Worm (Caenorhabditis elegans): ENCODE measurements around the gene Y39B6A.3.

Y39B6A.3 gene

DNA sequence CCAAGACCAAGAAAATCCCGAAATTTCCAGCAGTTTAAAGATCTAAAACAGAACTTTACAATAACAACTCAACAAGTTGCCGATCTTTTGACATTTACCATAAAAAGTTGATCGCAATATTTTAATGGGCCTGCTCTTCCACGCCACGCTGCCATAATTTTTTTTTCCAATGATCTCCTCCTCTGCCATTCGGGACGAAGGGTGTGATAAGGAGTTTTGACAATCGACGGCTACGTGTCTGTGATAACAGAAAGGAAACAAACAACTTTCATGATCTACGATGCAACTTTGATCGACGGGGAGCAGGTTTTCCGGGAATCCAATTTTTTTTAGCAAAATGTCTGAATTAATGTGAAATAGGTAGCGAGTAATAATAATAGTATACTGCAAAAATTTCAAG, 17.1 kb upstream of the Y39B6A.3 start:
- no peak for TF ChIP-seq pha-4 (GFP tag; IDR thresholded peaks at IDR 0.05)
- TF ChIP-seq pha-4 (tag; optimal IDR thresholded peaks at IDR 0.05), result no peak
- TF ChIP-seq skn-1 (tag; optimal IDR thresholded peaks at IDR 0.05), result no peak
- no peak for TF ChIP-seq dpl-1 (GFP tag; optimal IDR thresholded peaks at IDR 0.05)
- peak; percentile 32 for TF ChIP-seq nhr-77 (tag; optimal IDR thresholded peaks at IDR 0.05)
- TF ChIP-seq ztf-11 (tag; optimal IDR thresholded peaks at IDR 0.05), result no peak
- TF ChIP-seq lin-39 (tag; optimal IDR thresholded peaks at IDR 0.05), result no peak
- no peak for TF ChIP-seq gei-8 (GFP tag; optimal IDR thresholded peaks at IDR 0.05)
- TF ChIP-seq ceh-20 (GFP tag; IDR thresholded peaks at IDR 0.05), result 0 out of 2 replicates have a peak, but pooled peaks have one; percentile 10
- TF ChIP-seq lim-7 (GFP tag; IDR thresholded peaks at IDR 0.05), result no peak
- no peak for TF ChIP-seq jun-1 (tag; optimal IDR thresholded peaks at IDR 0.05)
- no peak for TF ChIP-seq aha-1 (tag)
- TF ChIP-seq daf-16 (GFP tag; optimal IDR thresholded peaks at IDR 0.05), result no peak
- peak; percentile 75 for TF ChIP-seq daf-16 (tag; optimal IDR thresholded peaks at IDR 0.05)
- no peak for TF ChIP-seq nhr-48 (tag; optimal IDR thresholded peaks at IDR 0.05)
- no peak for TF ChIP-seq R02D3.7 (tag; optimal IDR thresholded peaks at IDR 0.05)
- TF ChIP-seq F10B5.3 (tag; optimal IDR thresholded peaks at IDR 0.05), result no peak
- no peak for TF ChIP-seq nhr-6 (tag; optimal IDR thresholded peaks at IDR 0.05)
- no peak for TF ChIP-seq daf-12 (tag; optimal IDR thresholded peaks at IDR 0.05)
- peak; percentile 29 for TF ChIP-seq lin-13 (GFP tag; optimal IDR thresholded peaks at IDR 0.05)
- TF ChIP-seq rbr-2 (tag; optimal IDR thresholded peaks at IDR 0.05), result no peak
- TF ChIP-seq mep-1 (tag; optimal IDR thresholded peaks at IDR 0.05), result no peak
- no peak for TF ChIP-seq ctbp-1 (GFP tag; IDR thresholded peaks at IDR 0.05)
- TF ChIP-seq F44E2.7 (GFP tag; IDR thresholded peaks at IDR 0.05), result no peak
- no peak for TF ChIP-seq saeg-2 (GFP tag; IDR thresholded peaks at IDR 0.05)
- no peak for TF ChIP-seq attf-4 (tag; optimal IDR thresholded peaks at IDR 0.05)
- TF ChIP-seq mes-2 (tag; optimal IDR thresholded peaks at IDR 0.05; ENCODE audit: poor library complexity, severe bottlenecking), result no peak
- peak in 1 of 2 experiments; percentile 13 for TF ChIP-seq mdl-1 (tag; optimal IDR thresholded peaks at IDR 0.05)
- TF ChIP-seq unc-130 (GFP tag; optimal IDR thresholded peaks at IDR 0.05), result no peak
- TF ChIP-seq cey-2 (tag; optimal IDR thresholded peaks at IDR 0.05; ENCODE audit: borderline replicate concordance, insufficient read depth), result no peak
- TF ChIP-seq sdz-12 (GFP tag; optimal IDR thresholded peaks at IDR 0.05), result no peak
- no peak for TF ChIP-seq F37D6.2 (tag; optimal IDR thresholded peaks at IDR 0.05)
- TF ChIP-seq dmd-6 (GFP tag; IDR thresholded peaks at IDR 0.05), result peak; percentile 86
- no peak for TF ChIP-seq F26F4.8 (GFP tag; conservative IDR thresholded peaks at IDR 0.05)
- TF ChIP-seq egl-27 (tag; optimal IDR thresholded peaks at IDR 0.05), result no peak
- TF ChIP-seq vab-7 (GFP tag; IDR thresholded peaks at IDR 0.05), result no peak
- no peak for TF ChIP-seq hif-1 (tag; optimal IDR thresholded peaks at IDR 0.05)
- no peak for TF ChIP-seq daf-8 (GFP tag; IDR thresholded peaks at IDR 0.05)
- no peak for TF ChIP-seq nhr-41 (GFP tag; IDR thresholded peaks at IDR 0.05)
- no peak for TF ChIP-seq nhr-111 (GFP tag; optimal IDR thresholded peaks at IDR 0.05)
- TF ChIP-seq Y105C5A.15 (GFP tag; IDR thresholded peaks at IDR 0.05), result no peak
- no peak for TF ChIP-seq zag-1 (tag; optimal IDR thresholded peaks at IDR 0.05)
- TF ChIP-seq madf-9 (GFP tag; conservative IDR thresholded peaks at IDR 0.05), result no peak
- no peak for TF ChIP-seq tra-1 (GFP tag; IDR thresholded peaks at IDR 0.05)
- TF ChIP-seq lin-29 (GFP tag; IDR thresholded peaks at IDR 0.05), result no peak
- TF ChIP-seq lir-3 (tag; optimal IDR thresholded peaks at IDR 0.05), result no peak
- TF ChIP-seq T26A8.4 (GFP tag; IDR thresholded peaks at IDR 0.05), result no peak
- TF ChIP-seq pqm-1 (tag; optimal IDR thresholded peaks at IDR 0.05), result peak; percentile 78
- no peak for TF ChIP-seq F49E8.2 (tag; optimal IDR thresholded peaks at IDR 0.05; ENCODE audit: borderline replicate concordance)
- no peak for TF ChIP-seq nhr-25 (tag; optimal IDR thresholded peaks at IDR 0.05; ENCODE audit: borderline replicate concordance, insufficient read depth)
- TF ChIP-seq zip-2 (tag; optimal IDR thresholded peaks at IDR 0.05), result no peak
- no peak for TF ChIP-seq zip-11 (GFP tag; IDR thresholded peaks at IDR 0.05)
- no peak for TF ChIP-seq ceh-44 (GFP tag; IDR thresholded peaks at IDR 0.05)
